Fruit fly (Drosophila melanogaster) whole organism, wandering third instar larva: ENCODE results near the gene primo-1.

ENCODE experiments used
- Abd-B ChIP-seq: fragments of >200 bp; optimal IDR thresholded peaks from 2 replicates; lab custom pipeline; 2017; ENCODE audit warnings: missing biosample characterization, missing genetic modification characterization
- CG32264 ChIP-seq: fragments of 200-800 bp; sonication (Bioruptor generic); optimal IDR thresholded peaks from 2 replicates; lab custom pipeline; 2016; ENCODE audit warnings: missing biosample characterization, missing genetic modification characterization
- CG9705 ChIP-seq: fragments of 200-800 bp; sonication (Bioruptor generic); optimal IDR thresholded peaks from 2 replicates; lab custom pipeline; 2018; ENCODE audit warnings: missing biosample characterization, mild to moderate bottlenecking, missing genetic modification characterization
- CrebA ChIP-seq: fragments of 200-800 bp; sonication (Bioruptor generic); optimal IDR thresholded peaks from 2 replicates; lab custom pipeline; 2016; ENCODE audit warnings: missing biosample characterization, mild to moderate bottlenecking, missing genetic modification characterization, borderline replicate concordance
- Dfd ChIP-seq: fragments of >200 bp; optimal IDR thresholded peaks from 2 replicates; lab custom pipeline; 2017; ENCODE audit warnings: missing biosample characterization, missing genetic modification characterization
- Dif ChIP-seq: fragments of 200-275, 200-300 bp; sonication (Bioruptor generic); optimal IDR thresholded peaks from 2 replicates; lab custom pipeline; 2018; ENCODE audit warnings: missing biosample characterization, missing genetic modification characterization; ENCODE audit not compliant: partially characterized antibody
- GATAd ChIP-seq: sonication (Bioruptor generic); optimal IDR thresholded peaks from 2 replicates; lab custom pipeline; 2016; ENCODE audit warnings: missing biosample characterization, missing genetic modification characterization
- HLH106 ChIP-seq: fragments of 200-800 bp; optimal IDR thresholded peaks from 3 replicates; lab custom pipeline; 2019; ENCODE audit warnings: missing biosample characterization, mild to moderate bottlenecking, missing genetic modification characterization, moderate library complexity
- Hnf4 ChIP-seq: fragments of 200-800 bp; sonication (Bioruptor generic); optimal IDR thresholded peaks from 2 replicates; lab custom pipeline; 2016; ENCODE audit warnings: missing biosample characterization, mild to moderate bottlenecking, missing genetic modification characterization
- Hr78 ChIP-seq: fragments of >200 bp; optimal IDR thresholded peaks from 2 replicates; lab custom pipeline; 2017; ENCODE audit warnings: missing biosample characterization, missing genetic modification characterization
- Hr83 ChIP-seq: fragments of 200-300 bp; sonication (Bioruptor generic); optimal IDR thresholded peaks from 2 replicates; lab custom pipeline; 2016; ENCODE audit warnings: missing biosample characterization, mild to moderate bottlenecking, missing genetic modification characterization, moderate library complexity; ENCODE audit not compliant: poor library complexity, severe bottlenecking
- Jra ChIP-seq: sonication (Bioruptor generic); optimal IDR thresholded peaks from 2 replicates; lab custom pipeline; 2016; ENCODE audit warnings: missing biosample characterization, missing genetic modification characterization
- Mio ChIP-seq: sonication (Bioruptor generic); optimal IDR thresholded peaks from 2 replicates; lab custom pipeline; 2016; ENCODE audit warnings: missing biosample characterization, missing genetic modification characterization
- Myc ChIP-seq: fragments of >200 bp; optimal IDR thresholded peaks from 2 replicates; lab custom pipeline; 2017
- N ChIP-seq: fragments of >200 bp; optimal IDR thresholded peaks from 2 replicates; lab custom pipeline; 2018; ENCODE audit warnings: missing biosample characterization, missing external identifiers, missing genetic modification characterization
- OdsH ChIP-seq: fragments of 200-800 bp; sonication (Bioruptor generic); optimal IDR thresholded peaks from 2 replicates; lab custom pipeline; 2016; ENCODE audit warnings: missing biosample characterization, mild to moderate bottlenecking, missing genetic modification characterization
- Rel ChIP-seq, 2 experiments: fragments of 200-800 bp; sonication (Bioruptor generic) in 1 of 2; optimal IDR thresholded peaks; 2 replicates in 1 of 2; 3 replicates in 1 of 2; lab custom pipeline; 2016 to 2019; ENCODE audit warnings: mild to moderate bottlenecking in 2 of 2, missing biosample characterization in 2 of 2, missing genetic modification characterization in 2 of 2, moderate library complexity in 1 of 2
- Sp1 ChIP-seq: fragments of 200-800 bp; sonication (Bioruptor generic); optimal IDR thresholded peaks from 3 replicates; lab custom pipeline; 2019; ENCODE audit warnings: missing biosample characterization, mild to moderate bottlenecking, missing genetic modification characterization, moderate library complexity
- Vsx2 ChIP-seq: fragments of 200-300, 225-300 bp; sonication (Bioruptor generic); optimal IDR thresholded peaks from 2 replicates; lab custom pipeline; 2018; ENCODE audit warnings: missing biosample characterization, missing genetic modification characterization; ENCODE audit not compliant: partially characterized antibody
- br ChIP-seq: fragments of 200-800 bp; sonication (Bioruptor generic); optimal IDR thresholded peaks from 2 replicates; lab custom pipeline; 2016; ENCODE audit warnings: missing biosample characterization, missing genetic modification characterization
- brk ChIP-seq: fragments of 200-800 bp; sonication (Bioruptor generic); optimal IDR thresholded peaks from 2 replicates; lab custom pipeline; 2016; ENCODE audit warnings: missing biosample characterization, mild to moderate bottlenecking, missing genetic modification characterization
- dmrt93B ChIP-seq: fragments of 200-800 bp; sonication (Bioruptor generic); optimal IDR thresholded peaks from 2 replicates; lab custom pipeline; 2018; ENCODE audit warnings: missing biosample characterization, mild to moderate bottlenecking, missing genetic modification characterization
- dsf ChIP-seq: sonication (Bioruptor generic); optimal IDR thresholded peaks from 2 replicates; lab custom pipeline; 2016; ENCODE audit warnings: missing biosample characterization, missing genetic modification characterization, borderline replicate concordance
- ey ChIP-seq: fragments of 200-800 bp; sonication (Bioruptor generic); optimal IDR thresholded peaks from 2 replicates; lab custom pipeline; 2016; ENCODE audit warnings: missing biosample characterization, missing genetic modification characterization
- foxo ChIP-seq, 2 experiments: fragments of 200-800 bp; sonication (Bioruptor generic); optimal IDR thresholded peaks; 2 replicates in 1 of 2; 3 replicates in 1 of 2; lab custom pipeline; 2016 to 2017; ENCODE audit warnings: missing biosample characterization in 2 of 2, missing genetic modification characterization in 2 of 2
- fru ChIP-seq: fragments of 200-800 bp; sonication (Bioruptor generic); optimal IDR thresholded peaks from 3 replicates; lab custom pipeline; 2016; ENCODE audit warnings: missing biosample characterization, mild to moderate bottlenecking, missing genetic modification characterization
- h ChIP-seq: fragments of 200-800 bp; sonication (Bioruptor generic); optimal IDR thresholded peaks from 3 replicates; lab custom pipeline; 2016; ENCODE audit warnings: missing biosample characterization, mild to moderate bottlenecking, missing genetic modification characterization
- jim ChIP-seq: fragments of 175-275, 200-325 bp; sonication (Bioruptor generic); optimal IDR thresholded peaks from 2 replicates; lab custom pipeline; 2016; ENCODE audit warnings: missing biosample characterization, mild to moderate bottlenecking, missing genetic modification characterization
- lola ChIP-seq: fragments of >200 bp; optimal IDR thresholded peaks from 2 replicates; lab custom pipeline; 2017; ENCODE audit warnings: missing biosample characterization, missing genetic modification characterization
- pan ChIP-seq: fragments of >200 bp; optimal IDR thresholded peaks from 2 replicates; lab custom pipeline; 2017
- psq ChIP-seq: fragments of 200-800 bp; sonication (Bioruptor generic); optimal IDR thresholded peaks from 3 replicates; lab custom pipeline; 2017; ENCODE audit warnings: missing biosample characterization, mild to moderate bottlenecking, missing genetic modification characterization, moderate library complexity
- rgr ChIP-seq: fragments of 200-800 bp; sonication (Bioruptor generic); optimal IDR thresholded peaks from 3 replicates; lab custom pipeline; 2016; ENCODE audit warnings: missing biosample characterization, mild to moderate bottlenecking, missing genetic modification characterization
- sv ChIP-seq: fragments of 200-800 bp; sonication (Bioruptor generic); optimal IDR thresholded peaks from 3 replicates; lab custom pipeline; 2016; ENCODE audit warnings: missing biosample characterization, missing genetic modification characterization
- tai ChIP-seq: sonication (Bioruptor generic); optimal IDR thresholded peaks from 2 replicates; lab custom pipeline; 2016; ENCODE audit warnings: missing biosample characterization, missing genetic modification characterization
- woc ChIP-seq: sonication (Bioruptor generic); optimal IDR thresholded peaks from 2 replicates; lab custom pipeline; 2016; ENCODE audit warnings: missing biosample characterization, mild to moderate bottlenecking, missing genetic modification characterization

primo-1 gene

dm6 chr3R:13682994-13683623 is 28.5 kb downstream of the primo-1 start:
- TF ChIP-seq br: no peak
- no peak for TF ChIP-seq woc (GFP tag; lab: Kevin White, UChicago)
- TF ChIP-seq, all 38 proteins: peak for 0

- peak; percentile 66 for TF ChIP-seq OdsH (GFP tag; lab: Kevin White, UChicago)
- TF ChIP-seq Sp1 (GFP tag; lab: Kevin White, UChicago): peak; percentile 13
- no peak for TF ChIP-seq Abd-B (GFP tag; lab: Kevin White, UChicago)
- TF ChIP-seq brk (GFP tag; lab: Kevin White, UChicago): no peak
- peak; percentile 56 for TF ChIP-seq h (GFP tag; lab: Kevin White, UChicago)
- TF ChIP-seq sv (GFP tag; lab: Kevin White, UChicago): peak; percentile 39
- TF ChIP-seq fru: peak; percentile 69
- peak in 1 of 2 experiments; percentile 80 for TF ChIP-seq foxo (GFP tag; optimal IDR thresholded peaks at IDR 0.05; lab: Kevin White, UChicago)
- TF ChIP-seq CG9705 (GFP tag; lab: Kevin White, UChicago): no peak
- TF ChIP-seq CG32264: no peak
- peak; percentile 51 for TF ChIP-seq jim (GFP tag; lab: Kevin White, UChicago)
- peak; percentile 62 for TF ChIP-seq rgr
- peak; percentile 77 for TF ChIP-seq ey
- no peak for TF ChIP-seq Rel (GFP tag; optimal IDR thresholded peaks at IDR 0.05; lab: Kevin White, UChicago)
- TF ChIP-seq Rel (tag; optimal IDR thresholded peaks at IDR 0.05; lab: Kevin White, UChicago): peak; percentile 79
- TF ChIP-seq HLH106 (tag; lab: Kevin White, UChicago): peak; percentile 27
- TF ChIP-seq Hr83: peak; percentile 53
- TF ChIP-seq GATAd (GFP tag; lab: Kevin White, UChicago): no peak
- peak; percentile 66 for TF ChIP-seq br
- no peak for TF ChIP-seq lola (GFP tag; lab: Kevin White, UChicago)
- TF ChIP-seq psq: peak; percentile 56
Observed at dm6 chr3R:13676137-13677086, 35.2 kb downstream of the primo-1 start, which contains the start of the genes Lkb1 and CG9588. TSS of gene Lkb1 (plus strand) at chr3R:13676549. TSS of gene CG9588 (minus strand) at chr3R:13676681.

dm6 chr3R:13674492-13675033 is 37.1 kb downstream of the primo-1 start, which contains the start of gene Task6:
TSS of gene Task6 (minus strand) at chr3R:13674542.
- TF ChIP-seq dmrt93B (GFP tag; lab: Kevin White, UChicago): no peak
- TF ChIP-seq Myc: peak; percentile 73

dm6 chr3R:13672898-13673297 is 38.7 kb downstream of the primo-1 start:
- TF ChIP-seq CrebA: no peak
- TF ChIP-seq brk (GFP tag; lab: Kevin White, UChicago): no peak
- TF ChIP-seq rgr: no peak
- TF ChIP-seq Abd-B (GFP tag; lab: Kevin White, UChicago): no peak
- TF ChIP-seq Mio (GFP tag; lab: Kevin White, UChicago): no peak
- TF ChIP-seq dsf (GFP tag; lab: Kevin White, UChicago): no peak
- no peak for TF ChIP-seq Dfd
- no peak for TF ChIP-seq Hnf4
- TF ChIP-seq tai (GFP tag; lab: Kevin White, UChicago): no peak
- TF ChIP-seq pan: no peak
- TF ChIP-seq N (GFP tag; lab: Kevin White, UChicago): no peak
- no peak for TF ChIP-seq Vsx2 (GFP tag; lab: Kevin White, UChicago)
- no peak for TF ChIP-seq Jra
- TF ChIP-seq lola (GFP tag; lab: Kevin White, UChicago): no peak
- no peak for TF ChIP-seq br
- no peak for TF ChIP-seq Myc
- TF ChIP-seq fru: no peak
- no peak for TF ChIP-seq Dif (GFP tag; lab: Kevin White, UChicago)
- no peak for TF ChIP-seq Sp1 (GFP tag; lab: Kevin White, UChicago)
- no peak for TF ChIP-seq Hr78 (GFP tag; lab: Kevin White, UChicago)
